Fruit fly (Drosophila melanogaster): ENCODE results near the gene CtsL3.

Gene CtsL3

dm6 chr3R:5998235-5998666 is 28.8 kb downstream of the CtsL3 start (continued):
- no peak for TF ChIP-seq CG3407 (GFP tag; optimal IDR thresholded peaks at IDR 0.05)
- TF ChIP-seq Mes4 (GFP tag; optimal IDR thresholded peaks at IDR 0.05) = no peak
- TF ChIP-seq Gug (GFP tag; IDR thresholded peaks at IDR 0.05) = no peak
- no peak for TF ChIP-seq ab (GFP tag; optimal IDR thresholded peaks at IDR 0.05)
- TF ChIP-seq pan (optimal IDR thresholded peaks at IDR 0.05) = no peak
- peak in 1 of 2 experiments; percentile 46 for TF ChIP-seq pan (GFP tag; optimal IDR thresholded peaks at IDR 0.05 in 1 of 2, IDR thresholded peaks at IDR 0.05 in 1 of 2)
- TF ChIP-seq E2f2 (GFP tag; IDR thresholded peaks at IDR 0.05) = no peak
- TF ChIP-seq gcm2 (GFP tag; optimal IDR thresholded peaks at IDR 0.05) = no peak
- peak; percentile 21 for TF ChIP-seq CG2116 (GFP tag; optimal IDR thresholded peaks at IDR 0.05)
- peak; percentile 73 for TF ChIP-seq Oli (tag; optimal IDR thresholded peaks at IDR 0.05)
- TF ChIP-seq CG9876 (GFP tag; optimal IDR thresholded peaks at IDR 0.05) = no peak
- TF ChIP-seq Atf-2 (GFP tag; optimal IDR thresholded peaks at IDR 0.05) = peak; percentile 30
- no peak for TF ChIP-seq kni (GFP tag; optimal IDR thresholded peaks at IDR 0.05)
- no peak for TF ChIP-seq Awh (GFP tag; IDR thresholded peaks at IDR 0.05)
- no peak for TF ChIP-seq CG12299 (tag; optimal IDR thresholded peaks at IDR 0.05)
- 0 out of 2 replicates have a peak, but pooled peaks have one; percentile 17 for TF ChIP-seq Rfx (GFP tag; IDR thresholded peaks at IDR 0.05)
- TF ChIP-seq CG3281 (GFP tag; optimal IDR thresholded peaks at IDR 0.05) = peak; percentile 46
- no peak for TF ChIP-seq HmgD (GFP tag; optimal IDR thresholded peaks at IDR 0.05)
- TF ChIP-seq gt (GFP tag; IDR thresholded peaks at IDR 0.05) = 0 out of 2 replicates have a peak, but pooled peaks have one; percentile 13
- peak; percentile 25 for TF ChIP-seq CG1529 (GFP tag; optimal IDR thresholded peaks at IDR 0.05)
- TF ChIP-seq Hand (GFP tag; optimal IDR thresholded peaks at IDR 0.05) = peak; percentile 70
- TF ChIP-seq Deaf1 (tag; optimal IDR thresholded peaks at IDR 0.05) = peak; percentile 14
- TF ChIP-seq CG17186 (GFP tag; optimal IDR thresholded peaks at IDR 0.05) = no peak
- no peak for TF ChIP-seq CG31224 (GFP tag; IDR thresholded peaks at IDR 0.05)
- TF ChIP-seq HmgZ (tag; optimal IDR thresholded peaks at IDR 0.05) = no peak
- no peak for TF ChIP-seq CG7987 (GFP tag; optimal IDR thresholded peaks at IDR 0.05)
- no peak for TF ChIP-seq fru (optimal IDR thresholded peaks at IDR 0.05)
- TF ChIP-seq Ets65A (GFP tag) = peak; percentile 95
- no peak for TF ChIP-seq CG11696 (GFP tag; IDR thresholded peaks at IDR 0.05)
- TF ChIP-seq hbn (GFP tag; IDR thresholded peaks at IDR 0.05; ENCODE audit: partially characterized antibody) = no peak
- no peak for TF ChIP-seq chn (GFP tag; optimal IDR thresholded peaks at IDR 0.05)
- peak; percentile 18 for TF ChIP-seq CG13123 (GFP tag; optimal IDR thresholded peaks at IDR 0.05)
- no peak for TF ChIP-seq corto (GFP tag; optimal IDR thresholded peaks at IDR 0.05)
- TF ChIP-seq Doc2 (GFP tag; IDR thresholded peaks at IDR 0.05) = no peak
- no peak for TF ChIP-seq gfzf (GFP tag; optimal IDR thresholded peaks at IDR 0.05)
- TF ChIP-seq gcm (GFP tag; optimal IDR thresholded peaks at IDR 0.05) = no peak
- no peak for TF ChIP-seq CG7963 (GFP tag; IDR thresholded peaks at IDR 0.05; ENCODE audit: partially characterized antibody)
- TF ChIP-seq bab2 (GFP tag; optimal IDR thresholded peaks at IDR 0.05) = peak; percentile 31
- TF ChIP-seq HLH54F (GFP tag; optimal IDR thresholded peaks at IDR 0.05) = peak; percentile 32
- TF ChIP-seq sim (GFP tag; IDR thresholded peaks at IDR 0.05) = no peak
- no peak for TF ChIP-seq CG7372 (GFP tag; IDR thresholded peaks at IDR 0.05)
- TF ChIP-seq h (optimal IDR thresholded peaks at IDR 0.05) = no peak
- TF ChIP-seq Asciz (GFP tag; optimal IDR thresholded peaks at IDR 0.05) = peak; percentile 36
- TF ChIP-seq vnd (GFP tag; IDR thresholded peaks at IDR 0.05; ENCODE audit: partially characterized antibody) = no peak
- TF ChIP-seq lov (optimal IDR thresholded peaks at IDR 0.05) = no peak
- no peak for TF ChIP-seq lov (GFP tag; IDR thresholded peaks at IDR 0.05)
- no peak for TF ChIP-seq grn (GFP tag; optimal IDR thresholded peaks at IDR 0.05)
- no peak for TF ChIP-seq CG6854 (GFP tag; optimal IDR thresholded peaks at IDR 0.05)
- TF ChIP-seq CG18764 (GFP tag; optimal IDR thresholded peaks at IDR 0.05) = no peak
- TF ChIP-seq CG10431 (GFP tag; optimal IDR thresholded peaks at IDR 0.05) = no peak
- TF ChIP-seq slp2 (GFP tag; optimal IDR thresholded peaks at IDR 0.05) = peak; percentile 43
- no peak for TF ChIP-seq tup (GFP tag; optimal IDR thresholded peaks at IDR 0.05)
- TF ChIP-seq luna (GFP tag; optimal IDR thresholded peaks at IDR 0.05) = no peak

All from whole organism, embryonic.